Worm (Caenorhabditis elegans): ENCODE results near the gene sars-1.

The sars-1 gene

ce11 chrIV:9994895-9995394 is 8.6 kb upstream of the sars-1 start, which contains the start of gene uba-1 (continued):
- TF ChIP-seq snpc-3.4 (tag; optimal IDR thresholded peaks at IDR 0.05) (peak; percentile 42), nhr-90 (tag; optimal IDR thresholded peaks at IDR 0.05) (peak; percentile 13), ceh-58 (GFP tag; IDR thresholded peaks at IDR 0.05) (no peak), snpc-1.1 (tag; optimal IDR thresholded peaks at IDR 0.05; ENCODE audit: insufficient read depth) (no peak), hmg-1.2 (GFP tag; IDR thresholded peaks at IDR 0.05) (peak; percentile 53), ceh-100 (GFP tag; IDR thresholded peaks at IDR 0.05) (no peak), tbp1 (GFP tag; optimal IDR thresholded peaks at IDR 0.05) (peak; percentile 42), hlh-26 (GFP tag; conservative IDR thresholded peaks at IDR 0.05) (no peak), hrde-1 (tag; optimal IDR thresholded peaks at IDR 0.05; ENCODE audit: borderline replicate concordance) (peak; percentile 36), C06A6.2 (GFP tag; conservative IDR thresholded peaks at IDR 0.05) (no peak; the same call in 1 of the 2 replicates), ekl-4 (GFP tag; IDR thresholded peaks at IDR 0.05) (peak; percentile 71; the same call in 1 of the 2 replicates), dpl-1 (GFP tag; optimal IDR thresholded peaks at IDR 0.05) (peak; percentile 79), F37B4.10 (GFP tag; IDR thresholded peaks at IDR 0.05) (no peak), Y79H2A.3 (GFP tag; conservative IDR thresholded peaks at IDR 0.05) (no peak), hmg-20 (GFP tag; IDR thresholded peaks at IDR 0.05) (no peak), F55B11.4 (tag; optimal IDR thresholded peaks at IDR 0.05; ENCODE audit: borderline replicate concordance, insufficient read depth) (no peak), madf-6 (GFP tag; IDR thresholded peaks at IDR 0.05) (peak; percentile 94), die-1 (tag; optimal IDR thresholded peaks at IDR 0.05) (peak; percentile 42), madf-10 (tag; optimal IDR thresholded peaks at IDR 0.05) (peak; percentile 53), dpff-1 (tag; optimal IDR thresholded peaks at IDR 0.05) (no peak), ztf-28 (GFP tag; IDR thresholded peaks at IDR 0.05) (no peak), T26A5.8 (tag; optimal IDR thresholded peaks at IDR 0.05) (no peak), nfyb-1 (GFP tag; IDR thresholded peaks at IDR 0.05) (peak; percentile 85), nhr-120 (GFP tag; IDR thresholded peaks at IDR 0.05) (no peak), lin-35 (GFP tag; optimal IDR thresholded peaks at IDR 0.05) (peak; percentile 13 to 77 (median 48)), lsy-27 (tag; optimal IDR thresholded peaks at IDR 0.05; ENCODE audit: borderline replicate concordance, insufficient read depth) (no peak), K11D2.4 (GFP tag; IDR thresholded peaks at IDR 0.05) (0 out of 2 replicates have a peak, but pooled peaks have one; percentile 18), ceh-79 (tag; optimal IDR thresholded peaks at IDR 0.05) (no peak), Y53G8AR.9 (GFP tag; conservative IDR thresholded peaks at IDR 0.05) (peak; percentile 89), mxl-1 (tag; optimal IDR thresholded peaks at IDR 0.05) (no peak), efl-1 (GFP tag; optimal IDR thresholded peaks at IDR 0.05) (peak; percentile 94), hlh-12 (tag; optimal IDR thresholded peaks at IDR 0.05) (no peak), pbrm-1 (GFP tag; IDR thresholded peaks at IDR 0.05) (peak; percentile 63; the same call in 1 of the 2 replicates), B0336.3 (GFP tag; IDR thresholded peaks at IDR 0.05) (peak; percentile 94), lir-1 (GFP tag; conservative IDR thresholded peaks at IDR 0.05) (no peak; the same call in 1 of the 2 replicates), snpc-4 (GFP tag; optimal IDR thresholded peaks at IDR 0.05) (no peak), snpc-4 (tag; optimal IDR thresholded peaks at IDR 0.05) (peak; percentile 6 to 50 (median 40)), egl-44 (GFP tag; IDR thresholded peaks at IDR 0.05) (no peak), tlf-1 (GFP tag; optimal IDR thresholded peaks at IDR 0.05) (peak; percentile 87), pha-4 (tag; optimal IDR thresholded peaks at IDR 0.05) (no peak), madf-3 (GFP tag; IDR thresholded peaks at IDR 0.05) (no peak), somi-1 (GFP tag; optimal IDR thresholded peaks at IDR 0.05) (no peak), attf-3 (GFP tag; conservative IDR thresholded peaks at IDR 0.05) (no peak), Y95B8A.8 (GFP tag; IDR thresholded peaks at IDR 0.05) (no peak), ama-1 (optimal IDR thresholded peaks at IDR 0.05) (no peak), ama-1 (GFP tag; optimal IDR thresholded peaks at IDR 0.05) (peak; percentile 28 to 37), nhr-80 (tag; optimal IDR thresholded peaks at IDR 0.05) (peak; percentile 7), unc-62 (GFP tag; optimal IDR thresholded peaks at IDR 0.05) (no peak), C17E4.6 (GFP tag; IDR thresholded peaks at IDR 0.05) (peak; percentile 77)
